Fruit fly (Drosophila melanogaster): ENCODE measurements around the gene tinc.
A peak's percentile ranks its signal among the peaks of the same experiment; 100 is the strongest.

DNA sequence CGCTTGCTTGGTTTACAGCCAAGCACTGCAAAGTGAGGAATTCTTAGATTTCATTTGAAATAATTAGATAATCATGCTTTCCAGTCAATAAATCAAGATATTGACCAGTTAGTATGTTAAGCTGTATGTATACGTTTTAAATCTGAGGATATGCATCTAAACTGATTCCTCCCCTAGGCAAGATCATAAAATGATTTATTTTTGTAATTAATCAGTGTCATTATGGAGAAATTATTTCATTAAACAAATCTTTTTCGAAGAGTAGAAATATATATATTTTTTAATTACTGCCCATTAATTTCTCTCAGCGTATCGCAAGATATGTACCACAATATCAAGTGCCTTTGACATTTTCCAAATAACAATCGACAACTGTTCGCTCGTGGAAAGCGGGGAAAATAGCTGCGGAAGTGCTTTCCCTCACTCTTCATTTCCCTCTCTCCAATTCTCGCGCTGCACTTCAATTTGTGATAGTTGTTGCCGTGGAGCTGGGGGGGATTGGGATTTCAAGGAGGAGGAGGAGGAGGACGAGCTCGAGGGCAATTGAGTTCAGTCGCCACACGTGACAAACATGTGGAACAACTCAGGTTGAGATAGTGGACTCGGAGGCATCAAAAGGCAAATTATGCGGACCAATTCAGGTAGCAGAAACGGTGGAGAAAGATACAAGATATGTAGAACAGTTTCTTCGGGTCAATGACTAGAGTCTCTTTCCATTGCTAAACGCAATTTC lies 3.0 kb downstream of the tinc start:
- TF ChIP-seq CG3919 (GFP tag; optimal IDR thresholded peaks at IDR 0.05) = peak; percentile 3
- TF ChIP-seq dac (GFP tag; optimal IDR thresholded peaks at IDR 0.05) = no peak
- TF ChIP-seq topi (GFP tag; optimal IDR thresholded peaks at IDR 0.05) = no peak
- no peak for TF ChIP-seq CG11294 (GFP tag; IDR thresholded peaks at IDR 0.05)
- TF ChIP-seq CG8119 (GFP tag; IDR thresholded peaks at IDR 0.05) = no peak
